Worm (Caenorhabditis elegans): ENCODE measurements around the gene C06G4.4.
"Not testable (repeated sequence)": the region's sequence is repeated elsewhere in the genome, so short reads cannot be mapped to it uniquely, and the experiment has no call there.

The C06G4.4 gene

ce11 chrIII:7978723-7979122 lies 1.1 kb upstream of the C06G4.4 start:
- TF ChIP-seq unc-62 (GFP tag; optimal IDR thresholded peaks at IDR 0.05) = no peak

- TF ChIP-seq unc-62 (GFP tag; optimal IDR thresholded peaks at IDR 0.05) = no peak
Observed at ce11 chrIII:7978289-7978688, 677 bp upstream of the C06G4.4 start.

ce11 chrIII:7977224-7977623 lies 388 bp downstream of the C06G4.4 start:
- TF ChIP-seq unc-62 (GFP tag; optimal IDR thresholded peaks at IDR 0.05) = no peak

ce11 chrIII:7973968-7974607 lies 3.5 kb downstream of the C06G4.4 start:
- TF ChIP-seq unc-62 (GFP tag; optimal IDR thresholded peaks at IDR 0.05) = no peak

ce11 chrIII:7973201-7973767 lies 4.3 kb downstream of the C06G4.4 start, which contains the start of the genes eef-1B.1 and aco-2:
Gene eef-1B.1 (minus strand): TSS chrIII:7973386.
Gene aco-2 (plus strand): TSS chrIII:7973717.
- no peak for TF ChIP-seq unc-62 (GFP tag; optimal IDR thresholded peaks at IDR 0.05)

- TF ChIP-seq unc-62 (GFP tag; optimal IDR thresholded peaks at IDR 0.05) = no peak
Observed at ce11 chrIII:7972687-7973086, 4.9 kb downstream of the C06G4.4 start.

- TF ChIP-seq unc-62 (GFP tag; optimal IDR thresholded peaks at IDR 0.05) = no peak
Observed at ce11 chrIII:7972061-7972460, 5.6 kb downstream of the C06G4.4 start, which contains the start of gene F54H12.5. Gene F54H12.5 (minus strand): TSS chrIII:7972161.

- TF ChIP-seq unc-62 (GFP tag; optimal IDR thresholded peaks at IDR 0.05) = no peak
Observed at ce11 chrIII:7969121-7969520, 8.5 kb downstream of the C06G4.4 start, which contains the start of the genes F54H12.8 and F54H12.7. Gene F54H12.8 (minus strand): TSS chrIII:7969221. Gene F54H12.7 (plus strand): TSS chrIII:7969349.

ce11 chrIII:7964281-7964680 lies 13.3 kb downstream of the C06G4.4 start, which contains the start of gene F54H12.2:
Gene F54H12.2 (plus strand): TSS chrIII:7964581.
- not testable (repeated sequence) for TF ChIP-seq unc-62 (GFP tag; optimal IDR thresholded peaks at IDR 0.05)

ce11 chrIII:7962641-7963040 lies 15.0 kb downstream of the C06G4.4 start, which contains the start of gene F54H12.4:
Gene F54H12.4 (minus strand): TSS chrIII:7962741.
- TF ChIP-seq unc-62 (GFP tag; optimal IDR thresholded peaks at IDR 0.05) = not testable (repeated sequence)

- not testable (repeated sequence) for TF ChIP-seq unc-62 (GFP tag; optimal IDR thresholded peaks at IDR 0.05)
Observed at ce11 chrIII:7958922-7959609, 18.5 kb downstream of the C06G4.4 start, which contains the start of gene F54H12.10. Gene F54H12.10 (minus strand): TSS chrIII:7958972.

- no peak for TF ChIP-seq unc-62 (GFP tag; optimal IDR thresholded peaks at IDR 0.05)
Observed at ce11 chrIII:7958085-7958484, 19.5 kb downstream of the C06G4.4 start, which contains the start of gene C29E4.11. Gene C29E4.11 (minus strand): TSS chrIII:7958114.

- TF ChIP-seq unc-62 (GFP tag; optimal IDR thresholded peaks at IDR 0.05) = no peak
Observed at ce11 chrIII:7956965-7957364, 20.6 kb downstream of the C06G4.4 start, which contains the start of gene C29E4.9. Gene C29E4.9 (minus strand): TSS chrIII:7957065.

- TF ChIP-seq unc-62 (GFP tag; optimal IDR thresholded peaks at IDR 0.05) = no peak
Observed at ce11 chrIII:7953208-7953607, 24.4 kb downstream of the C06G4.4 start, which contains the start of gene let-754. Gene let-754 (minus strand): TSS chrIII:7953308.

- no peak for TF ChIP-seq unc-62 (GFP tag; optimal IDR thresholded peaks at IDR 0.05)
Observed at ce11 chrIII:7952077-7952765, 25.4 kb downstream of the C06G4.4 start, which contains the start of gene C29E4.15. Gene C29E4.15 (plus strand): TSS chrIII:7952623.
